Worm (Caenorhabditis elegans) whole organism, L4 larva: ENCODE measurements around the gene srj-44.

Experiments used
- ama-1 ChIP-seq: fragments of 150-350 bp; optimal IDR thresholded peaks from 2 replicates; lab custom pipeline; 2014; ENCODE audit warnings: inconsistent platforms, mixed read lengths
- ces-1 ChIP-seq: fragments of 150-350 bp; sonication (generic microtip); optimal IDR thresholded peaks from 4 replicates; lab custom pipeline; 2014; ENCODE audit warnings: missing biosample characterization, missing genetic modification reagents, missing genetic modification characterization
- dve-1 ChIP-seq: sonication (generic microtip); optimal IDR thresholded peaks from 2 replicates; lab custom pipeline; 2017; ENCODE audit warnings: antibody characterized with exemption, mild to moderate bottlenecking, missing genetic modification characterization, missing compliant biosample characterization; ENCODE audit not compliant: insufficient read depth
- fos-1 ChIP-seq: fragments of 150-350 bp; optimal IDR thresholded peaks from 2 replicates; lab custom pipeline; 2014; ENCODE audit warnings: missing biosample characterization, missing genetic modification characterization
- lin-1 ChIP-seq: fragments of 200-800 bp; sonication (Bioruptor generic); IDR thresholded peaks from 2 replicates; pipeline ENCODE4 v1.3.6; 2022; ENCODE audit warnings: missing genetic modification reagents, missing genetic modification characterization, missing compliant biosample characterization
- lin-39 ChIP-seq: fragments of 150-350 bp; optimal IDR thresholded peaks from 2 replicates; lab custom pipeline; 2014; ENCODE audit warnings: missing biosample characterization, missing genetic modification reagents, missing genetic modification characterization
- lsy-2 ChIP-seq, 2 experiments: fragments of 150-350 bp in 1 of 2; sonication (generic microtip) in 1 of 2; optimal IDR thresholded peaks; 2 replicates each; lab custom pipeline; 2014 to 2017; ENCODE audit warnings: missing biosample characterization in 2 of 2, missing genetic modification characterization in 2 of 2
- mdl-1 ChIP-seq, 2 experiments: fragments of 150-350 bp in 1 of 2; sonication (generic microtip) in 1 of 2; optimal IDR thresholded peaks; 2 replicates each; lab custom pipeline; 2014 to 2017; ENCODE audit warnings: missing biosample characterization in 2 of 2, missing genetic modification characterization in 2 of 2
- mxl-3 ChIP-seq: fragments of 200-800 bp; sonication (Bioruptor generic); optimal IDR thresholded peaks from 2 replicates; lab custom pipeline; 2018; ENCODE audit warnings: mild to moderate bottlenecking, missing genetic modification characterization, missing compliant biosample characterization
- nhr-237 ChIP-seq: sonication (generic microtip); optimal IDR thresholded peaks from 2 replicates; lab custom pipeline; 2017; ENCODE audit warnings: missing biosample characterization, missing genetic modification characterization
- snpc-4 ChIP-seq: fragments of 150-350 bp; optimal IDR thresholded peaks from 2 replicates; lab custom pipeline; 2014; ENCODE audit warnings: missing biosample characterization, missing genetic modification characterization
- ztf-11 ChIP-seq: fragments of 150-350 bp; optimal IDR thresholded peaks from 2 replicates; lab custom pipeline; 2014; ENCODE audit warnings: missing biosample characterization, missing genetic modification characterization

- no peak for TF ChIP-seq mxl-3 (GFP tag; lab: Kevin White, UChicago)
- no peak for TF ChIP-seq lin-39 (tag; lab: Kevin White, UChicago)
- TF ChIP-seq nhr-237: no peak
- TF ChIP-seq snpc-4 (tag; lab: Kevin White, UChicago): no peak
- no peak for TF ChIP-seq ces-1 (GFP tag; lab: Kevin White, UChicago)
- no peak for TF ChIP-seq dve-1 (tag; lab: Kevin White, UChicago)
- TF ChIP-seq lin-1 (GFP tag; lab: Robert Waterston, UW): no peak
- no peak for TF ChIP-seq mdl-1 (tag; optimal IDR thresholded peaks at IDR 0.05; lab: Kevin White, UChicago)
- no peak for TF ChIP-seq lsy-2 (tag; optimal IDR thresholded peaks at IDR 0.05; lab: Kevin White, UChicago)
- TF ChIP-seq fos-1: no peak
- TF ChIP-seq ztf-11 (tag; lab: Kevin White, UChicago): no peak
- no peak for TF ChIP-seq ama-1 (lab: Kevin White, UChicago)
Observed at ce11 chrV:2872947-2873346, 27.3 kb upstream of the srj-44 start.
